Fruit fly (Drosophila melanogaster): ENCODE measurements around the gene CG46463.
A peak's percentile ranks its signal among the peaks of the same experiment; 100 is the strongest.

DNA sequence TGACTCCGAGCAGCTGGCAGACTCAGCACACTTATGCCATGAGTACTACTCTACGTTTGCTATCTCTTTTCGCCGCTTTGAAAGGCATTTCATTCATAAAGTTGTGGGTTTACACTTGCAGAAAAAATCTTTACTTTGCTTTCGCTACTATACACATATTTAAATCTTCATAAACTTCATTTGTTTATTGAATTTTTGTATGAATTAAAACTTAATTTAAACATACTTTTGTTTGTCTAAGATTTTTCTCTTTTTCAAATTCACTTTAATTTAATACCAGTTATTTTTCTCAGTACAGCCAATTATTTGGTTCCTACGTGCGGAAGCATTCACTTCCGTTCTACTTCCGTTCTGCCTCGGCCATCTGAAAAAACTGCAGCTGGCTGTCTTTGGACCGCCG is 22.6 kb upstream of the CG46463 start:
- TF ChIP-seq CG8301 (tag; optimal IDR thresholded peaks at IDR 0.05), result peak; percentile 25
- TF ChIP-seq gl (tag; optimal IDR thresholded peaks at IDR 0.05), result no peak
- TF ChIP-seq CG14655 (GFP tag; optimal IDR thresholded peaks at IDR 0.05), result peak; percentile 30
- no peak for TF ChIP-seq rn (GFP tag; IDR thresholded peaks at IDR 0.05)
- 0 out of 3 replicates have a peak, but pooled peaks have one; percentile 44 for TF ChIP-seq CG4496 (GFP tag; IDR thresholded peaks at IDR 0.05)
- TF ChIP-seq CG34367 (tag; optimal IDR thresholded peaks at IDR 0.05), result no peak
- no peak for TF ChIP-seq CG32121 (GFP tag; IDR thresholded peaks at IDR 0.05)
- no peak for TF ChIP-seq CG13204 (GFP tag; optimal IDR thresholded peaks at IDR 0.05)
